Worm (Caenorhabditis elegans): ENCODE measurements around the gene W09H1.1.

Gene W09H1.1

DNA sequence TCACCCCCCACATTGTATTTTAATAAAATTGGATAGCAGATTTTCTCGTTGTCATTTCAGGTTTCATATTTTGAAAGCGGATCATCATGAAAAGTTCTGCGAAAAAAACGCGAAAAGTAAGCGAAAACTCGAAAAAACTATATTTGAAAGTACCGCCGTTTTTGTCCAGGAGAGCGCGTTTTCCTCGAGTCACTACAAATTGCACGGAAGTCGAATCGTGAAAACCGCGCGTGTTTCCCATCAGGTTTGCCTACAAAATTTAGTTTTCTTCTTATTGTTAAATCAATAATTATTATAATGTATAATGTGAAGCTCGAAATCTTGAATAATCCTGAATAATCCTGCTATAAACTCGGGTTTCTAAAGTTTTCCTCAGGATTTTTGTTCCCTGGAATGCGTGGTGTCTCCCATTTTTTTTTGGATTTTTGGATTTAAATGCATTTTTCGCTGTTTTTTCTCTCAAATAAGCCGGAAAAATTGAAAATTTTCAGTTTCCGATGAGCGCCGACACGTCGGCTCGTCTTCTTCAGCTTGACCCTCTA, 18.4 kb upstream of the W09H1.1 start, which contains the start of gene btf-1 (continued):
- TF ChIP-seq pha-4 (GFP tag; IDR thresholded peaks at IDR 0.05) = peak; percentile 50; the same call in 1 of the 2 replicates
- TF ChIP-seq pha-4 (tag; optimal IDR thresholded peaks at IDR 0.05) = no peak
- peak; percentile 94 for TF ChIP-seq lin-38 (GFP tag; IDR thresholded peaks at IDR 0.05)
- TF ChIP-seq R02D3.7 (tag; optimal IDR thresholded peaks at IDR 0.05) = no peak
- peak; percentile 78 for TF ChIP-seq duxl-1 (tag; optimal IDR thresholded peaks at IDR 0.05; ENCODE audit: poor library complexity)
- peak; percentile 61 for TF ChIP-seq ceh-20 (GFP tag; IDR thresholded peaks at IDR 0.05)
- TF ChIP-seq nhr-76 (tag; optimal IDR thresholded peaks at IDR 0.05) = no peak
- peak; percentile 52 for TF ChIP-seq nhr-11 (tag; optimal IDR thresholded peaks at IDR 0.05)
- peak; percentile 9 for TF ChIP-seq gei-8 (GFP tag; optimal IDR thresholded peaks at IDR 0.05)
- TF ChIP-seq madf-9 (GFP tag; conservative IDR thresholded peaks at IDR 0.05) = 0 out of 2 replicates have a peak, but pooled peaks have one; percentile 4
- 0 out of 2 replicates have a peak, but pooled peaks have one; percentile 32 for TF ChIP-seq php-3 (GFP tag; IDR thresholded peaks at IDR 0.05)
- 0 out of 2 replicates have a peak, but pooled peaks have one; percentile 9 for TF ChIP-seq nhr-42 (GFP tag; IDR thresholded peaks at IDR 0.05)
- no peak for TF ChIP-seq ctbp-1 (GFP tag; IDR thresholded peaks at IDR 0.05)
- peak; percentile 16 for TF ChIP-seq nhr-6 (tag; optimal IDR thresholded peaks at IDR 0.05)
- no peak for TF ChIP-seq F26F4.8 (GFP tag; conservative IDR thresholded peaks at IDR 0.05)
- no peak for TF ChIP-seq lim-7 (GFP tag; IDR thresholded peaks at IDR 0.05)
- TF ChIP-seq hlh-30 (tag; optimal IDR thresholded peaks at IDR 0.05; ENCODE audit: insufficient read depth) = peak; percentile 36
- no peak for TF ChIP-seq pqm-1 (tag; optimal IDR thresholded peaks at IDR 0.05)
- peak; percentile 61 for TF ChIP-seq nhr-102 (tag; optimal IDR thresholded peaks at IDR 0.05)
- TF ChIP-seq tag-97 (GFP tag; IDR thresholded peaks at IDR 0.05) = no peak
- no peak for TF ChIP-seq lin-29 (GFP tag; IDR thresholded peaks at IDR 0.05)
- TF ChIP-seq D1046.2 (GFP tag; IDR thresholded peaks at IDR 0.05) = no peak
- TF ChIP-seq daf-8 (GFP tag; IDR thresholded peaks at IDR 0.05) = no peak
- peak; percentile 76 for TF ChIP-seq rbr-2 (tag; optimal IDR thresholded peaks at IDR 0.05)
- TF ChIP-seq egl-43 (GFP tag; IDR thresholded peaks at IDR 0.05) = 0 out of 2 replicates have a peak, but pooled peaks have one; percentile 38
- peak; percentile 27; the same call in 1 of the 2 replicates for TF ChIP-seq Y48G9A.11 (GFP tag; IDR thresholded peaks at IDR 0.05)
- peak; percentile 94 for TF ChIP-seq dpl-1 (GFP tag; optimal IDR thresholded peaks at IDR 0.05)
- peak; percentile 69 for TF ChIP-seq T26A8.4 (GFP tag; IDR thresholded peaks at IDR 0.05)
- peak; percentile 54 for TF ChIP-seq nhr-77 (tag; optimal IDR thresholded peaks at IDR 0.05)
- peak; percentile 18 to 82 for TF ChIP-seq lsy-2 (tag; optimal IDR thresholded peaks at IDR 0.05)
- peak; percentile 38 for TF ChIP-seq dmd-6 (GFP tag; IDR thresholded peaks at IDR 0.05)
- no peak for TF ChIP-seq F44E2.7 (GFP tag; IDR thresholded peaks at IDR 0.05)
- peak; percentile 30 for TF ChIP-seq nhr-111 (GFP tag; optimal IDR thresholded peaks at IDR 0.05)
- TF ChIP-seq sdz-12 (GFP tag; optimal IDR thresholded peaks at IDR 0.05) = peak; percentile 59
- TF ChIP-seq F10B5.3 (tag; optimal IDR thresholded peaks at IDR 0.05) = peak; percentile 80
- peak; percentile 55 for TF ChIP-seq spr-1 (tag; optimal IDR thresholded peaks at IDR 0.05)
- TF ChIP-seq hmg-1.1 (GFP tag; IDR thresholded peaks at IDR 0.05) = peak; percentile 59; the same call in 1 of the 2 replicates
- TF ChIP-seq dve-1 (tag; optimal IDR thresholded peaks at IDR 0.05; ENCODE audit: insufficient read depth) = peak; percentile 92
- peak; percentile 83 for TF ChIP-seq unc-130 (GFP tag; optimal IDR thresholded peaks at IDR 0.05)
- TF ChIP-seq nhr-25 (tag; optimal IDR thresholded peaks at IDR 0.05; ENCODE audit: borderline replicate concordance, insufficient read depth) = peak; percentile 76
- peak; percentile 86 for TF ChIP-seq mep-1 (tag; optimal IDR thresholded peaks at IDR 0.05)
- TF ChIP-seq daf-16 (GFP tag; optimal IDR thresholded peaks at IDR 0.05) = peak in 1 of 2 experiments; percentile 15
- TF ChIP-seq daf-16 (tag; optimal IDR thresholded peaks at IDR 0.05) = peak; percentile 65
- TF ChIP-seq hif-1 (tag; optimal IDR thresholded peaks at IDR 0.05) = peak in 1 of 2 experiments; percentile 86
- TF ChIP-seq tra-1 (GFP tag; IDR thresholded peaks at IDR 0.05) = 0 out of 2 replicates have a peak, but pooled peaks have one; percentile 37
- peak; percentile 20 for TF ChIP-seq spr-3 (GFP tag; optimal IDR thresholded peaks at IDR 0.05)
- peak; percentile 16 for TF ChIP-seq snpc-4 (tag; optimal IDR thresholded peaks at IDR 0.05)
- TF ChIP-seq mdt-29 (GFP tag; IDR thresholded peaks at IDR 0.05) = no peak
- peak; percentile 55 for TF ChIP-seq jun-1 (tag; optimal IDR thresholded peaks at IDR 0.05)
- 0 out of 2 replicates have a peak, but pooled peaks have one; percentile 12 for TF ChIP-seq Y105C5A.15 (GFP tag; IDR thresholded peaks at IDR 0.05)
